Worm (Caenorhabditis elegans): ENCODE data around the gene F41B4.3.

- TF ChIP-seq hlh-30 (tag; optimal IDR thresholded peaks at IDR 0.05; ENCODE audit: insufficient read depth): no peak
- no peak for TF ChIP-seq K09A11.1 (tag; optimal IDR thresholded peaks at IDR 0.05; ENCODE audit: insufficient read depth)
These were observed 43.5 kb downstream of the F41B4.3 start for ce11 chrX:6792281-6793003.

Measured in whole organism, late embryonic.